Worm (Caenorhabditis elegans): ENCODE measurements around the gene srw-17.
"Not testable (repeated sequence)": the region's sequence is repeated elsewhere in the genome, so short reads cannot be mapped to it uniquely, and the experiment has no call there.

The srw-17 gene

DNA sequence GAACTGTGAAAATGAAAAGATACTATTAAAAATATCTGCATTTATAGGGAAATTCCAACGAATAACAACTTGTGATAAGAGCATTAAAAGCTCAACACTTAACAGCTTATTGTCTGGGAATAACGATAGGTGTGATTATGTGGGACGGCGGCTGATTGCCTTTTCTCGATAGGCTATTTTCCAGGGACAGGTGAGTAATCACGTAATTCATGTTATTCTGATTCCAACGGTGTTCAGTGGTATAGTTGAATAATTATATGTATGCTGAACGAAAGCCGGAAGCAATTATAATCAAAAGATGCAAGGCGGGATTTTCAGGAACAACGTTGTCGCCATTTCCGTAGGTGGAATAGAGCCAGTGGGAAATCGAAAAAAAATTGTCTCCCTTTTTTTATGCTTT, at the start of gene srw-17:
srw-17 (minus strand) TSS at position 101 of the 400 bp plus-strand sequence.
- TF ChIP-seq dao-5 (tag; optimal IDR thresholded peaks at IDR 0.05) (no peak), him-1 (tag; optimal IDR thresholded peaks at IDR 0.05) (no peak), W03F9.2 (tag; optimal IDR thresholded peaks at IDR 0.05) (no peak)

DNA sequence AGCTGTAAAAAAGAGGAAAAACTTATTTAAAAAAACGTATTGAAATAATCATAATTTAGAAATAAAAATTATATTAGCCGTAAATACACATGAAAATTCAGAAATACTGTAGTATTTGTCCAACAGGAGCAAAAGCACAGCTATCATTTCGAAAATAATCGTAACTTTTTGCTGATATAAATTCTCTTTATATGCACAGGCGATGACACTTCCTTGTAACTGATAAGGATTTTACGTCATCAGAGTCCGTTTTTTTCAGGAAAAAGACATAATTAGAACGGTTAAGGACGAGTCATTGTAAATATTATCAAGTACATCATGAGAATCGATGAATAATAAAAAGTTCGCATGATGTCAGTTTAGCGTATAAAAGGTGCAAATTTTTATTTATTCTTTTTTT, 46.6 kb upstream of the srw-17 start:
- no peak for TF ChIP-seq dao-5 (tag; optimal IDR thresholded peaks at IDR 0.05)
- no peak for TF ChIP-seq W03F9.2 (tag; optimal IDR thresholded peaks at IDR 0.05)

- not testable (repeated sequence) for TF ChIP-seq dao-5, W03F9.2, him-1 (tag; optimal IDR thresholded peaks at IDR 0.05)
Measured at ce11 chrV:15322653-15323052, 45.8 kb upstream of the srw-17 start, which contains the start of gene nhr-247. TSS of gene nhr-247 (plus strand) at chrV:15322982.

DNA sequence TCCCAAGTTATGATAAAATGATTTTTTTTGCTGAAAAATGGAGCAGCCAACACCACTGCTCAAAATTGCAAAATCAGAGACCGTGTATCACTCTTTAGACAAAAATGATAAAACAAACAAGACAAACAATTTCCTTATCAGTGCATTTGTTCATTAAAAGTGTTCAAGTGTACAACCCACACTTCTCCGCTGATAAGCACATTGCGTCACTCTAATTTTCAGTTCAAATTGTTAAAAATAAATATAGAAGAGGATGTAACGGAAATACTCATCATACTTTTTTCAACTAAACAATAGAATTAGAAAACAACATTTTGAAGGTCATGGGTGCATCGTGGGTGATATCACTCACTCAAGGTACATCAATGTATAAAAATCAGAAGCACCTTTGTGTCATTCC, 41.8 kb upstream of the srw-17 start, which contains the start of gene nhr-291:
nhr-291 (plus strand) TSS at position 324 of the 400 bp plus-strand sequence.
- no peak for TF ChIP-seq him-1 (tag; optimal IDR thresholded peaks at IDR 0.05)
- no peak for TF ChIP-seq W03F9.2 (tag; optimal IDR thresholded peaks at IDR 0.05)
- TF ChIP-seq dao-5 (tag; optimal IDR thresholded peaks at IDR 0.05): no peak

DNA sequence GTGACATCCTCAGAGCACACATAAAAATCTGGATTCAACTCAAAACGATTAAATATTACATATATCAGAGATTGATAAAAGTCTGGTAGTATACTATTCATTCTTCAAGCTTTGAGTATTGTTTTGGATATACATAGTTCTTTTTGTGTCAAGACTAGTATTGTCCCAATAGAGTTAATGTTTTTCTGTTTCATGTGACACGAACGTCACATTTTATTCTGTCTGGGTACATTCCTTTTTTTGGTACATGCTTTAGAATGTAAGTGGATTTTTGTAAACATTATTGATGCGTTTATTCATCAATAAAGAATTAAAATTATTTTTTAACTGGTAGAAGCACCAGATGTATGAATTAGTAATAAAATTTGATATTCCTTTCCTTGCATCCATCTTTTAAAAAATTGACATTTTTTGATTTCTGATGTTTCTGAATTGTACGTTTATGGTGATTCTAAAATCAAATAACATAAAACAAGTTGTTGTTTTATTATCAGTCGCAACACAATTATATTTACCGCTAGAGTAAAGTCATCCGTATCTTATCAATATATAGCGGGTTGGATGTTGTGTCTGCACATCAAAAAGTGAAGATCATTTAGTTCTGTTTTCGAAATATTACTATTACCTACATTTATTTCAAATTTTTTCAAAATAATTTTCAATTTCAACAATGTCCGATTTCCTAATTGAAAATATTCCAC, 39.2 kb upstream of the srw-17 start, which contains the start of the genes srt-22 and nhr-246:
srt-22 (minus strand) TSS at position 101 of the 701 bp plus-strand sequence.
nhr-246 (plus strand) TSS at position 651 of the 701 bp plus-strand sequence.
- no peak for TF ChIP-seq dao-5 (tag; optimal IDR thresholded peaks at IDR 0.05)
- no peak for TF ChIP-seq him-1 (tag; optimal IDR thresholded peaks at IDR 0.05)
- no peak for TF ChIP-seq W03F9.2 (tag; optimal IDR thresholded peaks at IDR 0.05)

DNA sequence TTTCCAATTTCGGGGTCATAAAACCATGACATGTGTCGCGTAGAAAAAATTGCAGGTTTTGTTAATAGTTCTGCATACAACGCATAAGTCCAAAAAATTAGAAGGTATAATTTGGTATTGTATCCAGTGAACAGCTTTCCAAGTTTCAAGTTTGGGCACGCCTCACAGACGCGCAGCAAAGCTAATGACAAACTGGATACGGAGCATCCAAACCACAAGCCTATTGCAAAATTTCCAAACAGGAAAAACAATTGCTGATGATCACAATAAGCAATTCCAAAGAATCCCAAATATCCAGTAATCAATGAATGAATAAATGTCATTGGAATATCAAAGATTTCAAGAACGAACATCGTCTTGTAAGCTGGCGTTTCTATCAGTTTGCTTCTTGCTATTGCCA, 36.7 kb upstream of the srw-17 start:
- no peak for TF ChIP-seq dao-5 (tag; optimal IDR thresholded peaks at IDR 0.05)

ce11 chrV:15310780-15311179, 34.0 kb upstream of the srw-17 start, which contains the start of gene irld-62:
TSS of gene irld-62 (plus strand) at chrV:15311080.
- TF ChIP-seq W03F9.2 (tag; optimal IDR thresholded peaks at IDR 0.05) (no peak), dao-5 (tag; optimal IDR thresholded peaks at IDR 0.05) (no peak), him-1 (tag; optimal IDR thresholded peaks at IDR 0.05) (no peak)

ce11 chrV:15309011-15309410, 32.2 kb upstream of the srw-17 start, which contains the start of gene srz-10:
TSS of gene srz-10 (minus strand) at chrV:15309098.
- TF ChIP-seq him-1 (tag; optimal IDR thresholded peaks at IDR 0.05) (no peak), W03F9.2 (tag; optimal IDR thresholded peaks at IDR 0.05) (no peak), dao-5 (tag; optimal IDR thresholded peaks at IDR 0.05) (no peak)

DNA sequence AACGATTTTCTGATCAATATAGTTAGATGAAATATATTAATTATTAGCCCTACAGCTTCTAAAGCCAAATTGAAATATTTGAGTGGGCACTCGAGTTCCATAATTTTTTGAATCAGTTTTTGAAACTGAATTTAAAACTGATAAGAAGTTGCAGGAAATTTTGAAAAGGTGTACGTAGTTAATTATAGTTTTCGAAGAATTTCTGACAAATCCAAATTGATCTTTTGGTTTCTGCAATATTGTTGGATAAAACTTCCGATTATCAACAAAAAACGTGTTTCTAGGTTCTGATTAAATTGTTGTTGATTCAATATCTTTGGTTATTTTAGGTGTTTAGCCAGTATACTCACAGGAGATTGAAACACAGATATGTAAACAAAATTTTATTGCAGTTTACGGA, 29.9 kb upstream of the srw-17 start, which contains the start of gene T26H8.4:
T26H8.4 (minus strand) TSS at position 101 of the 400 bp plus-strand sequence.
- TF ChIP-seq dao-5 (tag; optimal IDR thresholded peaks at IDR 0.05) (no peak), W03F9.2 (tag; optimal IDR thresholded peaks at IDR 0.05) (no peak), him-1 (tag; optimal IDR thresholded peaks at IDR 0.05) (no peak)

- TF ChIP-seq him-1 (tag; optimal IDR thresholded peaks at IDR 0.05) (no peak), W03F9.2 (tag; optimal IDR thresholded peaks at IDR 0.05) (no peak), dao-5 (tag; optimal IDR thresholded peaks at IDR 0.05) (no peak)
Measured at ce11 chrV:15305502-15305901, 28.7 kb upstream of the srw-17 start, which contains the start of gene T26H8.5. TSS of gene T26H8.5 (minus strand) at chrV:15305602.

ce11 chrV:15303625-15304024, 26.8 kb upstream of the srw-17 start, which contains the start of gene srx-48:
TSS of gene srx-48 (minus strand) at chrV:15303725.
- TF ChIP-seq him-1 (tag; optimal IDR thresholded peaks at IDR 0.05) (no peak), W03F9.2 (tag; optimal IDR thresholded peaks at IDR 0.05) (no peak), dao-5 (tag; optimal IDR thresholded peaks at IDR 0.05) (no peak)

ce11 chrV:15298597-15298996, 21.8 kb upstream of the srw-17 start, which contains the start of gene cpr-3:
TSS of gene cpr-3 (minus strand) at chrV:15298700.
- TF ChIP-seq W03F9.2 (tag; optimal IDR thresholded peaks at IDR 0.05) (no peak), him-1 (tag; optimal IDR thresholded peaks at IDR 0.05) (no peak), dao-5 (tag; optimal IDR thresholded peaks at IDR 0.05) (no peak)

DNA sequence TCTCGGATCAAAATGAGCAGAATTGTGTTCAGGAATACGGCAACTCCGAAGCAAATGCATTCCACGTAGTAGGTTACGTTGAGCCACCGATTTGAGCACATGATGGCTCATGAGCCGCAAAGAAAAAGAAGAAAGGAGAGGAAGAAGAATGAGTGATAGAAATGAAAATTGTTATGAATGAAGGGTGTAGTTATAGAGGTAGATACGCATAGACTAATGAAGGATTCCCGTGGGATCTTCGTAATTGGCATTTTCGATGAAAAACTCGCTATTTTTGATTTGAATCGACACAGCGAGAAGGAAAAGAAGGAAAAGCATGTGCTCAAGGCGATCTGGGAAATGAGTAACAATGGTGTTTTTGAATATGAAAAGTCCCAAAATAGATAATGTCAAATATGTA, 17.1 kb upstream of the srw-17 start, which contains the start of gene str-96:
str-96 (minus strand) TSS at position 101 of the 400 bp plus-strand sequence.
- TF ChIP-seq W03F9.2 (tag; optimal IDR thresholded peaks at IDR 0.05) (no peak), dao-5 (tag; optimal IDR thresholded peaks at IDR 0.05) (no peak), him-1 (tag; optimal IDR thresholded peaks at IDR 0.05) (no peak)

DNA sequence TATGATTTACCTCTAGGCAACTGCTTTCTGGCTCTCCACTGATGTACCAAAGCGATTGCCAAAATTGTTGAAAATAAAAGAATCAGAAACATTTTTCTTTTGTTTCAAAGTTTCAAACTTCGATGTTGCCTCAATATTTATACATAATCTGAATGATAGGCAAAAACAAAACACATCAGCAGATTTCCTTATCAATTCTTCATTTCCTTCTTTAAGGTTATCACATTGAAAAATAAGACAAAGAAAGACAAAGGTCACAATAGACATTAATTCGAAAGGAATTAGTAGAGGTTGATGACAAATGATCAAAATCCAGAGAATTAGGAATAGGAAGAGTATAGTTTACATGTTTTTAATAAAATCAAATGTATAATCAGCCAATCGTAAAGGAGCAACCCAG, 14.2 kb upstream of the srw-17 start, which contains the start of gene cyp-34A2:
cyp-34A2 (minus strand) TSS at position 101 of the 400 bp plus-strand sequence.
- no peak for TF ChIP-seq dao-5 (tag; optimal IDR thresholded peaks at IDR 0.05)
- TF ChIP-seq him-1 (tag; optimal IDR thresholded peaks at IDR 0.05): no peak
- TF ChIP-seq W03F9.2 (tag; optimal IDR thresholded peaks at IDR 0.05): no peak

All from whole organism, L4/young adult.